In genomic region chr2L:2769476-2770185, dm6 we compare ENCODE assay signal across 1 fruit fly cellular context.
TF ChIP-seq lines count a peak whose summit lies in the region.

colt (minus strand) TSS chr2L:2770069.
HINT1 (plus strand) TSS chr2L:2770135.

TF ChIP-seq in whole organism, embryonic, 481 proteins besides CTCF, POLR2A, EP300 and RAD21 (continued from another document and continues in another):
- peak; percentile 17 for TF ChIP-seq salm (tag; optimal IDR thresholded peaks at IDR 0.05; lab: Kevin White, UChicago)
- no peak; the same call in 2 of the 3 replicates for TF ChIP-seq CG16813 (GFP tag; IDR thresholded peaks at IDR 0.05; lab: Robert Waterston, UW; ENCODE audit: partially characterized antibody)
- TF ChIP-seq crp (GFP tag; optimal IDR thresholded peaks at IDR 0.05; lab: Kevin White, UChicago), result peak in 1 of 2 experiments; percentile 54
- no peak for TF ChIP-seq tx (GFP tag; optimal IDR thresholded peaks at IDR 0.05; lab: Kevin White, UChicago)
- TF ChIP-seq CG2116 (GFP tag; optimal IDR thresholded peaks at IDR 0.05; lab: Kevin White, UChicago), result peak; percentile 57
- no peak for TF ChIP-seq Hr51 (GFP tag; optimal IDR thresholded peaks at IDR 0.05; lab: Kevin White, UChicago)
- peak; percentile 44 for TF ChIP-seq D19A (tag; optimal IDR thresholded peaks at IDR 0.05; lab: Kevin White, UChicago)
- no peak for TF ChIP-seq GATAe (GFP tag; conservative IDR thresholded peaks at IDR 0.05; lab: Robert Waterston, UW)
- no peak for TF ChIP-seq Jarid2 (GFP tag; optimal IDR thresholded peaks at IDR 0.05; lab: Kevin White, UChicago)
- TF ChIP-seq CG17359 (tag; optimal IDR thresholded peaks at IDR 0.05; lab: Kevin White, UChicago), result no peak
- peak in 1 of 2 experiments; percentile 32 for TF ChIP-seq Eip74EF (GFP tag; optimal IDR thresholded peaks at IDR 0.05; lab: Kevin White, UChicago)
- no peak for TF ChIP-seq hbn (GFP tag; IDR thresholded peaks at IDR 0.05; lab: Robert Waterston, UW; ENCODE audit: partially characterized antibody)
- TF ChIP-seq CG6689 (GFP tag; IDR thresholded peaks at IDR 0.05; lab: Robert Waterston, UW), result peak; percentile 18; the same call in 1 of the 2 replicates
- peak; percentile 7 for TF ChIP-seq CG6254 (GFP tag; optimal IDR thresholded peaks at IDR 0.05; lab: Kevin White, UChicago)
- peak; percentile 40 for TF ChIP-seq zen (tag; optimal IDR thresholded peaks at IDR 0.05; lab: Kevin White, UChicago)
- TF ChIP-seq CG15269 (tag; optimal IDR thresholded peaks at IDR 0.05; lab: Kevin White, UChicago), result no peak
- no peak for TF ChIP-seq zfh1 (GFP tag; IDR thresholded peaks at IDR 0.05; lab: Robert Waterston, UW)
- TF ChIP-seq CG9437 (GFP tag; optimal IDR thresholded peaks at IDR 0.05; lab: Kevin White, UChicago), result peak; percentile 31
- no peak for TF ChIP-seq CG11247 (GFP tag; IDR thresholded peaks at IDR 0.05; lab: Robert Waterston, UW)
- peak; percentile 1 for TF ChIP-seq CG10147 (GFP tag; optimal IDR thresholded peaks at IDR 0.05; lab: Kevin White, UChicago)
- no peak for TF ChIP-seq usp (GFP tag; optimal IDR thresholded peaks at IDR 0.05; lab: Kevin White, UChicago)
- TF ChIP-seq CG13894 (tag; optimal IDR thresholded peaks at IDR 0.05; lab: Kevin White, UChicago), result peak; percentile 67
- TF ChIP-seq dan (GFP tag; IDR thresholded peaks at IDR 0.05; lab: Robert Waterston, UW), result no peak
- TF ChIP-seq sd (tag; optimal IDR thresholded peaks at IDR 0.05; lab: Kevin White, UChicago), result peak; percentile 84
- peak; percentile 17 for TF ChIP-seq lilli (GFP tag; optimal IDR thresholded peaks at IDR 0.05; lab: Kevin White, UChicago)
- no peak for TF ChIP-seq gem (tag; optimal IDR thresholded peaks at IDR 0.05; lab: Kevin White, UChicago)
- peak; percentile 2 for TF ChIP-seq Sry-β (GFP tag; optimal IDR thresholded peaks at IDR 0.05; lab: Kevin White, UChicago)
- 0 out of 4 replicates have a peak, but pooled peaks have one; percentile 46 for TF ChIP-seq chinmo (GFP tag; IDR thresholded peaks at IDR 0.05; lab: Robert Waterston, UW; ENCODE audit: partially characterized antibody)
- no peak for TF ChIP-seq h (optimal IDR thresholded peaks at IDR 0.05; lab: Kevin White, UChicago)
- TF ChIP-seq dysf (GFP tag; IDR thresholded peaks at IDR 0.05; lab: Robert Waterston, UW), result no peak
- TF ChIP-seq CG42726 (GFP tag; IDR thresholded peaks at IDR 0.05; lab: Robert Waterston, UW; ENCODE audit: partially characterized antibody), result 0 out of 2 replicates have a peak, but pooled peaks have one; percentile 42
- TF ChIP-seq CG2678 (tag; optimal IDR thresholded peaks at IDR 0.05; lab: Kevin White, UChicago), result peak; percentile 28
- no peak for TF ChIP-seq CG2202 (tag; optimal IDR thresholded peaks at IDR 0.05; lab: Kevin White, UChicago)
- no peak for TF ChIP-seq esg (GFP tag; conservative IDR thresholded peaks at IDR 0.05; lab: Robert Waterston, UW)
- TF ChIP-seq Deaf1 (tag; optimal IDR thresholded peaks at IDR 0.05; lab: Kevin White, UChicago), result peak; percentile 60
- no peak for TF ChIP-seq CG11085 (GFP tag; IDR thresholded peaks at IDR 0.05; lab: Robert Waterston, UW)
- peak; percentile 33 for TF ChIP-seq Lhr (GFP tag; optimal IDR thresholded peaks at IDR 0.05; lab: Kevin White, UChicago)
- TF ChIP-seq nerfin-1 (tag; optimal IDR thresholded peaks at IDR 0.05; lab: Kevin White, UChicago), result peak; percentile 56
- peak; percentile 61; the same call in 1 of the 2 replicates for TF ChIP-seq CG13287 (GFP tag; IDR thresholded peaks at IDR 0.05; lab: Robert Waterston, UW; ENCODE audit: partially characterized antibody)
- TF ChIP-seq toy (GFP tag; IDR thresholded peaks at IDR 0.05; lab: Robert Waterston, UW), result no peak
- TF ChIP-seq CG15011 (GFP tag; optimal IDR thresholded peaks at IDR 0.05; lab: Kevin White, UChicago), result no peak
- peak; percentile 64 for TF ChIP-seq grn (GFP tag; optimal IDR thresholded peaks at IDR 0.05; lab: Kevin White, UChicago)
- TF ChIP-seq amos (GFP tag; IDR thresholded peaks at IDR 0.05; lab: Robert Waterston, UW; ENCODE audit: partially characterized antibody), result peak; percentile 53
- TF ChIP-seq vfl (GFP tag; optimal IDR thresholded peaks at IDR 0.05; lab: Kevin White, UChicago), result no peak
- TF ChIP-seq CG10462 (GFP tag; optimal IDR thresholded peaks at IDR 0.05; lab: Kevin White, UChicago), result no peak
- TF ChIP-seq lola (GFP tag; optimal IDR thresholded peaks at IDR 0.05; lab: Kevin White, UChicago), result no peak
- TF ChIP-seq Sox100B (GFP tag; optimal IDR thresholded peaks at IDR 0.05; lab: Kevin White, UChicago), result no peak
- no peak for TF ChIP-seq sens-2 (GFP tag; IDR thresholded peaks at IDR 0.05; lab: Robert Waterston, UW)
- TF ChIP-seq maf-S (GFP tag; optimal IDR thresholded peaks at IDR 0.05; lab: Kevin White, UChicago), result no peak
- TF ChIP-seq CG34422 (GFP tag; IDR thresholded peaks at IDR 0.05; lab: Robert Waterston, UW), result peak; percentile 86
- peak; percentile 37; the same call in 1 of the 2 replicates for TF ChIP-seq Rfx (GFP tag; IDR thresholded peaks at IDR 0.05; lab: Robert Waterston, UW)
- peak; percentile 41 for TF ChIP-seq Sry-δ (GFP tag; optimal IDR thresholded peaks at IDR 0.05; lab: Kevin White, UChicago)
- TF ChIP-seq Ets65A (GFP tag; lab: Kevin White, UChicago), result no peak
- TF ChIP-seq oc (tag; optimal IDR thresholded peaks at IDR 0.05; lab: Kevin White, UChicago), result no peak
- TF ChIP-seq CrebB (tag; optimal IDR thresholded peaks at IDR 0.05; lab: Kevin White, UChicago), result no peak
- peak; percentile 75 for TF ChIP-seq CG8924 (tag; optimal IDR thresholded peaks at IDR 0.05; lab: Kevin White, UChicago)
- TF ChIP-seq sim (GFP tag; IDR thresholded peaks at IDR 0.05; lab: Robert Waterston, UW), result no peak
- peak; percentile 66 for TF ChIP-seq CG12659 (GFP tag; optimal IDR thresholded peaks at IDR 0.05; lab: Kevin White, UChicago)
- TF ChIP-seq Dek (tag; optimal IDR thresholded peaks at IDR 0.05; lab: Kevin White, UChicago), result peak; percentile 27
- peak; percentile 24 for TF ChIP-seq NfI (GFP tag; optimal IDR thresholded peaks at IDR 0.05; lab: Kevin White, UChicago)
- peak; percentile 6 for TF ChIP-seq kni (GFP tag; optimal IDR thresholded peaks at IDR 0.05; lab: Kevin White, UChicago)
- TF ChIP-seq bbx (GFP tag; IDR thresholded peaks at IDR 0.05; lab: Robert Waterston, UW; ENCODE audit: partially characterized antibody), result peak; percentile 9; the same call in 1 of the 2 replicates
- no peak for TF ChIP-seq eve (GFP tag; optimal IDR thresholded peaks at IDR 0.05; lab: Kevin White, UChicago)
- peak; percentile 84 for TF ChIP-seq CG3847 (GFP tag; IDR thresholded peaks at IDR 0.05; lab: Robert Waterston, UW)
- peak; percentile 1 for TF ChIP-seq CG18262 (tag; optimal IDR thresholded peaks at IDR 0.05; lab: Kevin White, UChicago)
- no peak for TF ChIP-seq Ravus (GFP tag; IDR thresholded peaks at IDR 0.05; lab: Robert Waterston, UW)
- TF ChIP-seq gfzf (GFP tag; optimal IDR thresholded peaks at IDR 0.05; lab: Kevin White, UChicago), result peak; percentile 91
- TF ChIP-seq Drgx (GFP tag; IDR thresholded peaks at IDR 0.05; lab: Robert Waterston, UW), result peak; percentile 75
- TF ChIP-seq CG13775 (GFP tag; optimal IDR thresholded peaks at IDR 0.05; lab: Kevin White, UChicago), result no peak
- no peak for TF ChIP-seq Six4 (GFP tag; optimal IDR thresholded peaks at IDR 0.05; lab: Kevin White, UChicago)
- peak; percentile 59 for TF ChIP-seq Vsx1 (GFP tag; optimal IDR thresholded peaks at IDR 0.05; lab: Kevin White, UChicago)
- peak; percentile 37; the same call in 1 of the 4 replicates for TF ChIP-seq Dll (GFP tag; IDR thresholded peaks at IDR 0.05; lab: Robert Waterston, UW; ENCODE audit: partially characterized antibody)
- no peak for TF ChIP-seq CG17328 (GFP tag; IDR thresholded peaks at IDR 0.05; lab: Robert Waterston, UW)
- TF ChIP-seq peb (GFP tag; IDR thresholded peaks at IDR 0.05; lab: Robert Waterston, UW), result no peak
- peak; percentile 31 for TF ChIP-seq CG2120 (GFP tag; optimal IDR thresholded peaks at IDR 0.05; lab: Kevin White, UChicago)
- TF ChIP-seq HHEX (GFP tag; optimal IDR thresholded peaks at IDR 0.05; lab: Kevin White, UChicago), result no peak
- TF ChIP-seq scrt (GFP tag; optimal IDR thresholded peaks at IDR 0.05; lab: Kevin White, UChicago), result peak; percentile 19
- TF ChIP-seq row (GFP tag; IDR thresholded peaks at IDR 0.05; lab: Robert Waterston, UW), result peak; percentile 47
- TF ChIP-seq CG17361 (GFP tag; IDR thresholded peaks at IDR 0.05; lab: Robert Waterston, UW), result peak; percentile 51; the same call in 2 of the 3 replicates
- TF ChIP-seq nerfin-2 (GFP tag; IDR thresholded peaks at IDR 0.05; lab: Robert Waterston, UW; ENCODE audit: partially characterized antibody), result no peak
- TF ChIP-seq CG9932 (GFP tag; IDR thresholded peaks at IDR 0.05; lab: Robert Waterston, UW), result peak; percentile 33; the same call in 1 of the 2 replicates
- TF ChIP-seq zfh2 (GFP tag; optimal IDR thresholded peaks at IDR 0.05; lab: Kevin White, UChicago), result no peak
- TF ChIP-seq Med (GFP tag; lab: Kevin White, UChicago), result peak; percentile 85
- TF ChIP-seq Dbx (GFP tag; IDR thresholded peaks at IDR 0.05; lab: Robert Waterston, UW), result peak; percentile 28; the same call in 1 of the 3 replicates
- peak in 1 of 2 experiments; percentile 95 for TF ChIP-seq Pdp1 (GFP tag; optimal IDR thresholded peaks at IDR 0.05; lab: Kevin White, UChicago)
- no peak for TF ChIP-seq CG9609 (GFP tag; optimal IDR thresholded peaks at IDR 0.05; lab: Kevin White, UChicago)
- peak; percentile 15 for TF ChIP-seq lab (GFP tag; optimal IDR thresholded peaks at IDR 0.05; lab: Kevin White, UChicago)
- TF ChIP-seq MTF-1 (GFP tag; optimal IDR thresholded peaks at IDR 0.05; lab: Kevin White, UChicago; ENCODE audit: borderline replicate concordance), result no peak
- TF ChIP-seq CG3995 (GFP tag; optimal IDR thresholded peaks at IDR 0.05; lab: Kevin White, UChicago), result peak; percentile 80
- TF ChIP-seq CG10543 (GFP tag; optimal IDR thresholded peaks at IDR 0.05; lab: Kevin White, UChicago), result peak; percentile 0
- TF ChIP-seq btn (GFP tag; optimal IDR thresholded peaks at IDR 0.05; lab: Kevin White, UChicago), result no peak
- peak; percentile 23 for TF ChIP-seq kah (GFP tag; optimal IDR thresholded peaks at IDR 0.05; lab: Kevin White, UChicago)
- peak; percentile 96 for TF ChIP-seq MBD-R2 (GFP tag; IDR thresholded peaks at IDR 0.05; lab: Robert Waterston, UW)
- peak; percentile 40 for TF ChIP-seq CG7839 (tag; optimal IDR thresholded peaks at IDR 0.05; lab: Kevin White, UChicago)
- TF ChIP-seq da (GFP tag; optimal IDR thresholded peaks at IDR 0.05; lab: Kevin White, UChicago), result no peak
- peak in 1 of 2 experiments; percentile 92 for TF ChIP-seq bsh (GFP tag; optimal IDR thresholded peaks at IDR 0.05; lab: Kevin White, UChicago)
- TF ChIP-seq sisA (GFP tag; IDR thresholded peaks at IDR 0.05; lab: Robert Waterston, UW), result no peak
- no peak for TF ChIP-seq CG1529 (GFP tag; optimal IDR thresholded peaks at IDR 0.05; lab: Kevin White, UChicago)
- TF ChIP-seq CG32772 (GFP tag; IDR thresholded peaks at IDR 0.05; lab: Robert Waterston, UW), result no peak
- TF ChIP-seq vvl (GFP tag; IDR thresholded peaks at IDR 0.05; lab: Robert Waterston, UW), result peak; percentile 57
- TF ChIP-seq CG17385 (GFP tag; optimal IDR thresholded peaks at IDR 0.05; lab: Kevin White, UChicago), result no peak
- no peak for TF ChIP-seq CG8281 (tag; optimal IDR thresholded peaks at IDR 0.05; lab: Kevin White, UChicago)
- peak; percentile 99 for TF ChIP-seq trem (tag; optimal IDR thresholded peaks at IDR 0.05; lab: Kevin White, UChicago)
- peak; percentile 50 for TF ChIP-seq CG11504 (tag; optimal IDR thresholded peaks at IDR 0.05; lab: Kevin White, UChicago)
- TF ChIP-seq CG10979 (tag; optimal IDR thresholded peaks at IDR 0.05; lab: Kevin White, UChicago), result peak; percentile 37
- peak; percentile 44 for TF ChIP-seq unc-4 (GFP tag; IDR thresholded peaks at IDR 0.05; lab: Robert Waterston, UW; ENCODE audit: partially characterized antibody)
- TF ChIP-seq CG31441 (GFP tag; IDR thresholded peaks at IDR 0.05; lab: Robert Waterston, UW), result peak; percentile 34; the same call in 1 of the 2 replicates
- no peak for TF ChIP-seq Adf1 (GFP tag; IDR thresholded peaks at IDR 0.05; lab: Robert Waterston, UW)
- TF ChIP-seq psq (GFP tag; optimal IDR thresholded peaks at IDR 0.05; lab: Kevin White, UChicago), result no peak
- TF ChIP-seq CG7963 (GFP tag; IDR thresholded peaks at IDR 0.05; lab: Robert Waterston, UW; ENCODE audit: partially characterized antibody), result no peak
- peak; percentile 25 for TF ChIP-seq ems (GFP tag; optimal IDR thresholded peaks at IDR 0.05; lab: Kevin White, UChicago)
- no peak for TF ChIP-seq Chrac-16 (GFP tag; optimal IDR thresholded peaks at IDR 0.05; lab: Kevin White, UChicago)
- peak; percentile 94 for TF ChIP-seq YL-1 (GFP tag; optimal IDR thresholded peaks at IDR 0.05; lab: Kevin White, UChicago)
- TF ChIP-seq CG15601 (tag; optimal IDR thresholded peaks at IDR 0.05; lab: Kevin White, UChicago), result peak; percentile 49
- peak; percentile 4 for TF ChIP-seq CHES-1-like (GFP tag; optimal IDR thresholded peaks at IDR 0.05; lab: Kevin White, UChicago)
- no peak for TF ChIP-seq Rx (GFP tag; IDR thresholded peaks at IDR 0.05; lab: Robert Waterston, UW)
- no peak; the same call in 1 of the 2 replicates for TF ChIP-seq E2f2 (GFP tag; IDR thresholded peaks at IDR 0.05; lab: Robert Waterston, UW)
- no peak for TF ChIP-seq Dip3 (GFP tag; optimal IDR thresholded peaks at IDR 0.05; lab: Kevin White, UChicago)
- peak; percentile 9; the same call in 1 of the 2 replicates for TF ChIP-seq slbo (GFP tag; IDR thresholded peaks at IDR 0.05; lab: Robert Waterston, UW)
- peak; percentile 58 for TF ChIP-seq nmo (GFP tag; optimal IDR thresholded peaks at IDR 0.05; lab: Kevin White, UChicago)
- TF ChIP-seq pzg (GFP tag; optimal IDR thresholded peaks at IDR 0.05; lab: Kevin White, UChicago), result peak; percentile 85
- no peak for TF ChIP-seq CG4854 (GFP tag; optimal IDR thresholded peaks at IDR 0.05; lab: Kevin White, UChicago)
- TF ChIP-seq exex (tag; optimal IDR thresholded peaks at IDR 0.05; lab: Kevin White, UChicago), result peak; percentile 13
- TF ChIP-seq prd (optimal IDR thresholded peaks at IDR 0.05; lab: Kevin White, UChicago), result no peak
- no peak for TF ChIP-seq prd (GFP tag; IDR thresholded peaks at IDR 0.05; lab: Robert Waterston, UW)
- peak; percentile 44; the same call in 1 of the 3 replicates for TF ChIP-seq CG6791 (GFP tag; IDR thresholded peaks at IDR 0.05; lab: Robert Waterston, UW; ENCODE audit: partially characterized antibody)
- TF ChIP-seq CG18011 (GFP tag; optimal IDR thresholded peaks at IDR 0.05; lab: Kevin White, UChicago), result no peak
- TF ChIP-seq yki (optimal IDR thresholded peaks at IDR 0.05; lab: Kevin White, UChicago), result no peak
- peak; percentile 50 for TF ChIP-seq HmgZ (tag; optimal IDR thresholded peaks at IDR 0.05; lab: Kevin White, UChicago)
- peak; percentile 72 for TF ChIP-seq CG30020 (tag; optimal IDR thresholded peaks at IDR 0.05; lab: Kevin White, UChicago)
